In genomic region chrII:10596462-10596861, ce11 we compare ENCODE assay signal across 5 worm cellular contexts.
TF ChIP-seq lines count a peak whose summit lies in the region.

Gene C14A4.7 (minus strand): TSS chrII:10596562.

TF ChIP-seq in whole organism, L1 larva, 84 proteins besides CTCF, POLR2A, EP300 and RAD21:
- no peak for TF ChIP-seq F16B12.6 (tag; optimal IDR thresholded peaks at IDR 0.05; lab: Kevin White, UChicago)
- TF ChIP-seq elt-2 (tag; optimal IDR thresholded peaks at IDR 0.05; lab: Kevin White, UChicago): peak; percentile 16

TF ChIP-seq in whole organism, L2 larva, 48 proteins besides CTCF, POLR2A, EP300 and RAD21:
- TF ChIP-seq fos-1 (tag; optimal IDR thresholded peaks at IDR 0.05; lab: Kevin White, UChicago) (peak; percentile 37), mbf-1 (tag; optimal IDR thresholded peaks at IDR 0.05; lab: Kevin White, UChicago) (no peak)

TF ChIP-seq in whole organism, L3 larva, 47 proteins besides CTCF, POLR2A, EP300 and RAD21:
- TF ChIP-seq nhr-77 (tag; optimal IDR thresholded peaks at IDR 0.05; lab: Kevin White, UChicago) (no peak), ceh-9 (tag; optimal IDR thresholded peaks at IDR 0.05; lab: Kevin White, UChicago) (no peak), nhr-23 (tag; optimal IDR thresholded peaks at IDR 0.05; lab: Kevin White, UChicago) (no peak), nhr-76 (tag; optimal IDR thresholded peaks at IDR 0.05; lab: Kevin White, UChicago) (no peak), elt-2 (tag; optimal IDR thresholded peaks at IDR 0.05; lab: Kevin White, UChicago) (peak; percentile 16)

TF ChIP-seq in whole organism, L4 larva, 104 proteins besides CTCF, POLR2A, EP300 and RAD21:
- TF ChIP-seq zfp-3 (GFP tag; conservative IDR thresholded peaks at IDR 0.05; lab: Robert Waterston, UW) (no peak), Y48G9A.11 (GFP tag; IDR thresholded peaks at IDR 0.05; lab: Robert Waterston, UW) (no peak), pqm-1 (tag; optimal IDR thresholded peaks at IDR 0.05; lab: Kevin White, UChicago) (peak; percentile 21), dve-1 (tag; optimal IDR thresholded peaks at IDR 0.05; lab: Kevin White, UChicago; ENCODE audit: insufficient read depth) (peak; percentile 9), lin-29 (GFP tag; IDR thresholded peaks at IDR 0.05; lab: Robert Waterston, UW) (no peak), php-3 (GFP tag; IDR thresholded peaks at IDR 0.05; lab: Robert Waterston, UW) (no peak), ceh-32 (tag; optimal IDR thresholded peaks at IDR 0.05; lab: Kevin White, UChicago; ENCODE audit: poor library complexity) (no peak)

TF ChIP-seq in whole organism, young adult, 124 proteins besides CTCF, POLR2A, EP300 and RAD21:
- TF ChIP-seq madf-3 (GFP tag; IDR thresholded peaks at IDR 0.05; lab: Robert Waterston, UW) (no peak), nhr-80 (tag; optimal IDR thresholded peaks at IDR 0.05; lab: Kevin White, UChicago) (peak; percentile 23)
